Fruit fly (Drosophila melanogaster) whole organism, prepupa: ENCODE data around the gene Ppt2.

Source experiments
- Blimp-1 ChIP-seq: fragments of 200-800 bp; sonication (Bioruptor generic); optimal IDR thresholded peaks from 3 replicates; lab custom pipeline; 2017; ENCODE audit warnings: missing biosample characterization, missing genetic modification characterization, mild to moderate bottlenecking, moderate library complexity, missing genetic modification reagents
- CG16779 ChIP-seq: fragments of 200-800 bp; sonication (Bioruptor generic); optimal IDR thresholded peaks from 3 replicates; lab custom pipeline; 2017; ENCODE audit warnings: missing biosample characterization, mild to moderate bottlenecking, missing genetic modification characterization
- CG6808 ChIP-seq: fragments of 200-800 bp; sonication (Bioruptor generic); optimal IDR thresholded peaks from 3 replicates; lab custom pipeline; 2017; ENCODE audit warnings: missing biosample characterization, missing genetic modification characterization, mild to moderate bottlenecking, moderate library complexity, missing genetic modification reagents
- Ets96B ChIP-seq: fragments of 200-800 bp; optimal IDR thresholded peaks from 2 replicates; lab custom pipeline; 2019; ENCODE audit warnings: missing biosample characterization, mild to moderate bottlenecking, missing genetic modification characterization, moderate library complexity
- dac ChIP-seq: fragments of 200-800 bp; sonication (Bioruptor generic); optimal IDR thresholded peaks from 2 replicates; lab custom pipeline; 2017; ENCODE audit warnings: missing biosample characterization, mild to moderate bottlenecking, missing genetic modification characterization
- fd85E ChIP-seq: fragments of 200-800 bp; sonication (Bioruptor generic); optimal IDR thresholded peaks from 3 replicates; lab custom pipeline; 2016; ENCODE audit warnings: missing biosample characterization, missing genetic modification characterization
- net ChIP-seq: fragments of 200-800 bp; sonication (Bioruptor generic); optimal IDR thresholded peaks from 3 replicates; lab custom pipeline; 2016; ENCODE audit warnings: missing biosample characterization, missing genetic modification characterization

- no peak for TF ChIP-seq Ets96B
- TF ChIP-seq net = no peak
- TF ChIP-seq CG16779 (tag; lab: Kevin White, UChicago) = no peak
- peak; percentile 76 for TF ChIP-seq Blimp-1
- TF ChIP-seq dac (GFP tag; lab: Kevin White, UChicago) = no peak
- no peak for TF ChIP-seq CG6808 (GFP tag; lab: Kevin White, UChicago)
- no peak for TF ChIP-seq fd85E (GFP tag; lab: Kevin White, UChicago)
Observed at dm6 chr2L:11271622-11272282, 8.3 kb upstream of the Ppt2 start.
